Worm (Caenorhabditis elegans): ENCODE results near the gene W04D2.4.

ce11 chrV:12526758-12527157 lies 29.2 kb upstream of the W04D2.4 start, which contains the start of gene F45D3.1:
- TF ChIP-seq sptf-1 (tag; optimal IDR thresholded peaks at IDR 0.05) (no peak), lin-13 (tag; optimal IDR thresholded peaks at IDR 0.05) (no peak), ztf-11 (tag; optimal IDR thresholded peaks at IDR 0.05) (no peak), pha-4 (tag; optimal IDR thresholded peaks at IDR 0.05) (no peak), unc-62 (GFP tag; optimal IDR thresholded peaks at IDR 0.05) (no peak)

All from whole organism, mixed stage, embryonic.